Worm (Caenorhabditis elegans): ENCODE measurements around the gene F57A8.7.

F57A8.7 gene

ce11 chrV:10073793-10074192 lies 1.7 kb upstream of the F57A8.7 start, which contains the start of gene F57A8.6:
TSS of gene F57A8.6 (minus strand) at chrV:10073893.
- TF ChIP-seq dsc-1 (tag; optimal IDR thresholded peaks at IDR 0.05): no peak
- TF ChIP-seq lin-35 (GFP tag; optimal IDR thresholded peaks at IDR 0.05): no peak
- TF ChIP-seq xbp-1 (tag; optimal IDR thresholded peaks at IDR 0.05): no peak
- no peak for TF ChIP-seq swsn-7 (tag; optimal IDR thresholded peaks at IDR 0.05)
- no peak for TF ChIP-seq aha-1 (tag; optimal IDR thresholded peaks at IDR 0.05)
- no peak for TF ChIP-seq jun-1 (tag; optimal IDR thresholded peaks at IDR 0.05)
- no peak for TF ChIP-seq dpl-1 (GFP tag; optimal IDR thresholded peaks at IDR 0.05)
- TF ChIP-seq alr-1 (tag; optimal IDR thresholded peaks at IDR 0.05; ENCODE audit: borderline replicate concordance): no peak
- TF ChIP-seq lin-15B (tag; optimal IDR thresholded peaks at IDR 0.05): no peak
- no peak for TF ChIP-seq tbx-2 (tag; optimal IDR thresholded peaks at IDR 0.05)
- no peak for TF ChIP-seq unc-98 (GFP tag; IDR thresholded peaks at IDR 0.05)
- no peak for TF ChIP-seq elt-3 (tag; optimal IDR thresholded peaks at IDR 0.05)
- TF ChIP-seq ets-5 (GFP tag; IDR thresholded peaks at IDR 0.05): no peak

DNA sequence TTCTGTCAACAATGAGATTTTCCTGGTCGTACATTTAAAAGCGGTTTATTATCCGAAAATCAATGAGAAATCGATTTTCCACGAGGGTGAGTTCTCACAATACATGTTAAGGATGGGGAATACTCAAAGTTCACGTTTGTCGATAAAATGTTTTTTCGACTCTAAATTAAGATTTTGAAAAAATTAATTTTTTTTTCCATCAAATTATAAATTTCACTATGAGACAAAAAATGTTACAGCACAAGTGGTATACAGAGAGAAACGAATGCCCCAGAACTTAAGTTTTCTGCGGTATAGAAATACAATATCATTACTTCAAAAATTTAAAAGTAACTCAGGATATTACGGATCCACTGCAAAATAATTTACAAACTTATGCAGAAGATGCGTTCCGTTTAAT lies 2.7 kb downstream of the F57A8.7 start, which contains the start of gene R04B5.1:
TSS of gene R04B5.1 (minus strand) at position 101 of the 400 bp plus-strand sequence.
- TF ChIP-seq nhr-12 (tag; optimal IDR thresholded peaks at IDR 0.05): no peak
- no peak for TF ChIP-seq mab-9 (GFP tag; IDR thresholded peaks at IDR 0.05)
- TF ChIP-seq isw-1 (GFP tag; IDR thresholded peaks at IDR 0.05): no peak
- TF ChIP-seq lin-39 (tag; optimal IDR thresholded peaks at IDR 0.05): no peak
- TF ChIP-seq nhr-237 (tag; optimal IDR thresholded peaks at IDR 0.05): no peak
- TF ChIP-seq nhr-11 (tag; optimal IDR thresholded peaks at IDR 0.05): no peak
- no peak for TF ChIP-seq ztf-4 (tag; optimal IDR thresholded peaks at IDR 0.05)
- no peak for TF ChIP-seq lin-13 (GFP tag; optimal IDR thresholded peaks at IDR 0.05)
- TF ChIP-seq nhr-20 (tag; optimal IDR thresholded peaks at IDR 0.05): no peak
- no peak for TF ChIP-seq efl-3 (GFP tag; optimal IDR thresholded peaks at IDR 0.05)
- TF ChIP-seq nhr-71 (tag; optimal IDR thresholded peaks at IDR 0.05): no peak
- TF ChIP-seq lin-35 (GFP tag; optimal IDR thresholded peaks at IDR 0.05): no peak
- TF ChIP-seq ceh-82 (tag; optimal IDR thresholded peaks at IDR 0.05): no peak
- no peak for TF ChIP-seq unc-98 (GFP tag; IDR thresholded peaks at IDR 0.05)
- TF ChIP-seq hlh-4 (tag; optimal IDR thresholded peaks at IDR 0.05): no peak
- no peak for TF ChIP-seq zag-1 (tag; optimal IDR thresholded peaks at IDR 0.05)
- no peak for TF ChIP-seq mdl-1 (tag; optimal IDR thresholded peaks at IDR 0.05)
- TF ChIP-seq egl-13 (tag; optimal IDR thresholded peaks at IDR 0.05): no peak

DNA sequence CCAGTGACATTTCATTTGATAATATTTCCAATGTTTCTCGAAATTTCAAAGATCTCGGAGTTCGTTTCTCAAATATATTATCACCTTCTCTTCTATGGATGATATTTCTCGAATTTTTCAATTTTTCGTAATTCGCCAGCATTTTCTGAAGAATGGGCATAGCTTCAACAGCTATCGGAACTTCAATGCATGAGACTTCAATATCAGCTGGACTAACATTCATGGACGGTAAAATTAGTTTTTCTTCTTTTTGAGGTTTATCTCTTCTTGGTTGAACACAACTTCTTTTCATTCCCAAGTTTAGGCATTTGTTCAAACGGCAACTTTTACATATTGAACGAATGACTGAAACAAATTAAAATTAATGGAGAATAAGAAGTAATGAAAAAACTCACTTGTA lies 5.4 kb downstream of the F57A8.7 start:
- TF ChIP-seq ceh-8 (GFP tag; optimal IDR thresholded peaks at IDR 0.05) (no peak), jun-1 (tag; optimal IDR thresholded peaks at IDR 0.05) (no peak), efl-1 (optimal IDR thresholded peaks at IDR 0.05) (no peak), efl-1 (GFP tag; optimal IDR thresholded peaks at IDR 0.05 in 1 of 2) (no peak), dsc-1 (tag; optimal IDR thresholded peaks at IDR 0.05) (no peak), ama-1 (optimal IDR thresholded peaks at IDR 0.05) (no peak), xbp-1 (tag; optimal IDR thresholded peaks at IDR 0.05) (no peak)

DNA sequence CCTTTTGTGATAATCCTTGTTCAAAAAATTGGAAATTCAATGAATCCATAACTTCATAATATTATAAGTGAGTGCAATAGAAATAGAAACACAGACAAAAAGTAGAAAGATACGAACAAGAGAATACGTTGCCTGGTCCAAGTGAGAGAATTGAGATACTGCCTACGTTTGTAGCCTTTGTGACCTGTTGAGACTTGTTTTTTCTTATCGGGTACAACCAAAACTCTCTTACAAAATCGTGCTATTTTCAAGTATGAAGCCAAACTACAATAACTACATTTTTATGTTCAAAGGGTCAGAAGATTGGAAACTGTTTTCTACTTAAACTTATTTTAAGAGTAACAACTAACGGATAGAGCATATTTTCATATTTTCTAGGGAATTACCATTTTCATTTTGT lies 6.1 kb downstream of the F57A8.7 start, which contains the start of gene nhr-205:
TSS of gene nhr-205 (minus strand) at position 141 of the 400 bp plus-strand sequence.
- no peak for TF ChIP-seq sup-37 (GFP tag; optimal IDR thresholded peaks at IDR 0.05)
- TF ChIP-seq elt-3 (tag; optimal IDR thresholded peaks at IDR 0.05): peak in 1 of 6 experiments; percentile 2
- peak; percentile 12 for TF ChIP-seq nhr-20 (tag; optimal IDR thresholded peaks at IDR 0.05)
- no peak for TF ChIP-seq efl-1 (optimal IDR thresholded peaks at IDR 0.05)
- TF ChIP-seq efl-1 (GFP tag; optimal IDR thresholded peaks at IDR 0.05 in 1 of 2): peak in 1 of 2 experiments; percentile 51
- TF ChIP-seq nhr-77 (tag; optimal IDR thresholded peaks at IDR 0.05): peak; percentile 12
- no peak for TF ChIP-seq zip-4 (GFP tag; optimal IDR thresholded peaks at IDR 0.05)
